Fruit fly (Drosophila melanogaster) whole organism, wandering third instar larva: ENCODE data around the gene CG13474.
A peak's percentile ranks its signal among the peaks of the same experiment; 100 is the strongest.

ENCODE experiments used
- Abd-B ChIP-seq: fragments of >200 bp; optimal IDR thresholded peaks from 2 replicates; lab custom pipeline; 2017; ENCODE audit warnings: missing biosample characterization, missing genetic modification characterization
- CG32264 ChIP-seq: fragments of 200-800 bp; sonication (Bioruptor generic); optimal IDR thresholded peaks from 2 replicates; lab custom pipeline; 2016; ENCODE audit warnings: missing biosample characterization, missing genetic modification characterization
- CG9705 ChIP-seq: fragments of 200-800 bp; sonication (Bioruptor generic); optimal IDR thresholded peaks from 2 replicates; lab custom pipeline; 2018; ENCODE audit warnings: missing biosample characterization, mild to moderate bottlenecking, missing genetic modification characterization
- CrebA ChIP-seq: fragments of 200-800 bp; sonication (Bioruptor generic); optimal IDR thresholded peaks from 2 replicates; lab custom pipeline; 2016; ENCODE audit warnings: missing biosample characterization, mild to moderate bottlenecking, missing genetic modification characterization, borderline replicate concordance
- Dfd ChIP-seq: fragments of >200 bp; optimal IDR thresholded peaks from 2 replicates; lab custom pipeline; 2017; ENCODE audit warnings: missing biosample characterization, missing genetic modification characterization
- Dif ChIP-seq: fragments of 200-275, 200-300 bp; sonication (Bioruptor generic); optimal IDR thresholded peaks from 2 replicates; lab custom pipeline; 2018; ENCODE audit warnings: missing biosample characterization, missing genetic modification characterization; ENCODE audit not compliant: partially characterized antibody
- GATAd ChIP-seq: sonication (Bioruptor generic); optimal IDR thresholded peaks from 2 replicates; lab custom pipeline; 2016; ENCODE audit warnings: missing biosample characterization, missing genetic modification characterization
- HLH106 ChIP-seq: fragments of 200-800 bp; optimal IDR thresholded peaks from 3 replicates; lab custom pipeline; 2019; ENCODE audit warnings: missing biosample characterization, mild to moderate bottlenecking, missing genetic modification characterization, moderate library complexity
- Hnf4 ChIP-seq: fragments of 200-800 bp; sonication (Bioruptor generic); optimal IDR thresholded peaks from 2 replicates; lab custom pipeline; 2016; ENCODE audit warnings: missing biosample characterization, mild to moderate bottlenecking, missing genetic modification characterization
- Hr78 ChIP-seq: fragments of >200 bp; optimal IDR thresholded peaks from 2 replicates; lab custom pipeline; 2017; ENCODE audit warnings: missing biosample characterization, missing genetic modification characterization
- Hr83 ChIP-seq: fragments of 200-300 bp; sonication (Bioruptor generic); optimal IDR thresholded peaks from 2 replicates; lab custom pipeline; 2016; ENCODE audit warnings: missing biosample characterization, mild to moderate bottlenecking, missing genetic modification characterization, moderate library complexity; ENCODE audit not compliant: poor library complexity, severe bottlenecking
- Jra ChIP-seq: sonication (Bioruptor generic); optimal IDR thresholded peaks from 2 replicates; lab custom pipeline; 2016; ENCODE audit warnings: missing biosample characterization, missing genetic modification characterization
- Mio ChIP-seq: sonication (Bioruptor generic); optimal IDR thresholded peaks from 2 replicates; lab custom pipeline; 2016; ENCODE audit warnings: missing biosample characterization, missing genetic modification characterization
- Myc ChIP-seq: fragments of >200 bp; optimal IDR thresholded peaks from 2 replicates; lab custom pipeline; 2017
- N ChIP-seq: fragments of >200 bp; optimal IDR thresholded peaks from 2 replicates; lab custom pipeline; 2018; ENCODE audit warnings: missing biosample characterization, missing external identifiers, missing genetic modification characterization
- OdsH ChIP-seq: fragments of 200-800 bp; sonication (Bioruptor generic); optimal IDR thresholded peaks from 2 replicates; lab custom pipeline; 2016; ENCODE audit warnings: missing biosample characterization, mild to moderate bottlenecking, missing genetic modification characterization
- Rel ChIP-seq, 2 experiments: fragments of 200-800 bp; sonication (Bioruptor generic) in 1 of 2; optimal IDR thresholded peaks; 2 replicates in 1 of 2; 3 replicates in 1 of 2; lab custom pipeline; 2016 to 2019; ENCODE audit warnings: mild to moderate bottlenecking in 2 of 2, missing biosample characterization in 2 of 2, missing genetic modification characterization in 2 of 2, moderate library complexity in 1 of 2
- Sp1 ChIP-seq: fragments of 200-800 bp; sonication (Bioruptor generic); optimal IDR thresholded peaks from 3 replicates; lab custom pipeline; 2019; ENCODE audit warnings: missing biosample characterization, mild to moderate bottlenecking, missing genetic modification characterization, moderate library complexity
- Vsx2 ChIP-seq: fragments of 200-300, 225-300 bp; sonication (Bioruptor generic); optimal IDR thresholded peaks from 2 replicates; lab custom pipeline; 2018; ENCODE audit warnings: missing biosample characterization, missing genetic modification characterization; ENCODE audit not compliant: partially characterized antibody
- br ChIP-seq: fragments of 200-800 bp; sonication (Bioruptor generic); optimal IDR thresholded peaks from 2 replicates; lab custom pipeline; 2016; ENCODE audit warnings: missing biosample characterization, missing genetic modification characterization
- brk ChIP-seq: fragments of 200-800 bp; sonication (Bioruptor generic); optimal IDR thresholded peaks from 2 replicates; lab custom pipeline; 2016; ENCODE audit warnings: missing biosample characterization, mild to moderate bottlenecking, missing genetic modification characterization
- dl ChIP-seq, 2 experiments: fragments of 175-275, 200-275 bp in 1 of 2; fragments of 200-275 bp in 1 of 2; sonication (Bioruptor generic); optimal IDR thresholded peaks; lab custom pipeline; 2018; ENCODE audit warnings: mild to moderate bottlenecking in 2 of 2, missing biosample characterization in 2 of 2, missing genetic modification characterization in 2 of 2, moderate library complexity in 2 of 2; ENCODE audit not compliant: partially characterized antibody in 2 of 2, insufficient read depth in 1 of 2
- dmrt93B ChIP-seq: fragments of 200-800 bp; sonication (Bioruptor generic); optimal IDR thresholded peaks from 2 replicates; lab custom pipeline; 2018; ENCODE audit warnings: missing biosample characterization, mild to moderate bottlenecking, missing genetic modification characterization
- dsf ChIP-seq: sonication (Bioruptor generic); optimal IDR thresholded peaks from 2 replicates; lab custom pipeline; 2016; ENCODE audit warnings: missing biosample characterization, missing genetic modification characterization, borderline replicate concordance
- ey ChIP-seq: fragments of 200-800 bp; sonication (Bioruptor generic); optimal IDR thresholded peaks from 2 replicates; lab custom pipeline; 2016; ENCODE audit warnings: missing biosample characterization, missing genetic modification characterization
- foxo ChIP-seq, 2 experiments: fragments of 200-800 bp; sonication (Bioruptor generic); optimal IDR thresholded peaks; 2 replicates in 1 of 2; 3 replicates in 1 of 2; lab custom pipeline; 2016 to 2017; ENCODE audit warnings: missing biosample characterization in 2 of 2, missing genetic modification characterization in 2 of 2
- fru ChIP-seq: fragments of 200-800 bp; sonication (Bioruptor generic); optimal IDR thresholded peaks from 3 replicates; lab custom pipeline; 2016; ENCODE audit warnings: missing biosample characterization, mild to moderate bottlenecking, missing genetic modification characterization
- h ChIP-seq: fragments of 200-800 bp; sonication (Bioruptor generic); optimal IDR thresholded peaks from 3 replicates; lab custom pipeline; 2016; ENCODE audit warnings: missing biosample characterization, mild to moderate bottlenecking, missing genetic modification characterization
- jim ChIP-seq: fragments of 175-275, 200-325 bp; sonication (Bioruptor generic); optimal IDR thresholded peaks from 2 replicates; lab custom pipeline; 2016; ENCODE audit warnings: missing biosample characterization, mild to moderate bottlenecking, missing genetic modification characterization
- lola ChIP-seq: fragments of >200 bp; optimal IDR thresholded peaks from 2 replicates; lab custom pipeline; 2017; ENCODE audit warnings: missing biosample characterization, missing genetic modification characterization
- pan ChIP-seq: fragments of >200 bp; optimal IDR thresholded peaks from 2 replicates; lab custom pipeline; 2017
- psq ChIP-seq: fragments of 200-800 bp; sonication (Bioruptor generic); optimal IDR thresholded peaks from 3 replicates; lab custom pipeline; 2017; ENCODE audit warnings: missing biosample characterization, mild to moderate bottlenecking, missing genetic modification characterization, moderate library complexity
- rgr ChIP-seq: fragments of 200-800 bp; sonication (Bioruptor generic); optimal IDR thresholded peaks from 3 replicates; lab custom pipeline; 2016; ENCODE audit warnings: missing biosample characterization, mild to moderate bottlenecking, missing genetic modification characterization
- sage ChIP-seq: fragments of 200-800 bp; sonication (Bioruptor generic); optimal IDR thresholded peaks from 2 replicates; lab custom pipeline; 2016; ENCODE audit warnings: missing biosample characterization, mild to moderate bottlenecking, missing genetic modification characterization
- sv ChIP-seq: fragments of 200-800 bp; sonication (Bioruptor generic); optimal IDR thresholded peaks from 3 replicates; lab custom pipeline; 2016; ENCODE audit warnings: missing biosample characterization, missing genetic modification characterization
- tai ChIP-seq: sonication (Bioruptor generic); optimal IDR thresholded peaks from 2 replicates; lab custom pipeline; 2016; ENCODE audit warnings: missing biosample characterization, missing genetic modification characterization
- usp ChIP-seq: fragments of >200 bp; optimal IDR thresholded peaks from 2 replicates; lab custom pipeline; 2017; ENCODE audit warnings: missing biosample characterization, missing genetic modification characterization
- woc ChIP-seq: sonication (Bioruptor generic); optimal IDR thresholded peaks from 2 replicates; lab custom pipeline; 2016; ENCODE audit warnings: missing biosample characterization, mild to moderate bottlenecking, missing genetic modification characterization

Gene CG13474

DNA sequence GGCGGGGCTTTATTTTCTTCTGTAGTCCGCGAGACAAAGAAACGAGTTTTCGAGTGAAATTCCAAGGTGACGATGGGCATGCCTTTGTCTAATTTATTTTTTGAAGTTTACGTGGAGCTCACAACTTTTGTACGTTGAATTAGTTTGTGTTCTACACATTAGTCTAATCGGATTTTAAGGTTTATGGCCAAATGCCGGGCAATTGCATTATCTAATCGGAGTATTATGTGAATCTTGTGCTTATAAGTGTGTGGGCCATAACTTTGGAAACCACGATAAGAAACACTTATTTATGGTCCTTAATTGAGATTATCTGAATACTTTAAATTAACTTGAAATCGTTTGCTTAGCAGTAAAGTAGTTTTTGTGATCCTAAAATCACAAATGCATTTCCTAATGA is 15.9 kb upstream of the CG13474 start:
- TF ChIP-seq Dfd (GFP tag; lab: Kevin White, UChicago), result no peak
- TF ChIP-seq HLH106 (tag; lab: Kevin White, UChicago), result no peak
- no peak for TF ChIP-seq Rel (GFP tag; optimal IDR thresholded peaks at IDR 0.05; lab: Kevin White, UChicago)
- TF ChIP-seq Rel (tag; optimal IDR thresholded peaks at IDR 0.05; lab: Kevin White, UChicago), result no peak
- no peak for TF ChIP-seq Dif (GFP tag; lab: Kevin White, UChicago)
- TF ChIP-seq Hr78 (GFP tag; lab: Kevin White, UChicago), result no peak
- TF ChIP-seq Abd-B (GFP tag; lab: Kevin White, UChicago), result no peak
- no peak for TF ChIP-seq jim (GFP tag; lab: Kevin White, UChicago)
- no peak for TF ChIP-seq Hr83 (GFP tag; lab: Kevin White, UChicago)

DNA sequence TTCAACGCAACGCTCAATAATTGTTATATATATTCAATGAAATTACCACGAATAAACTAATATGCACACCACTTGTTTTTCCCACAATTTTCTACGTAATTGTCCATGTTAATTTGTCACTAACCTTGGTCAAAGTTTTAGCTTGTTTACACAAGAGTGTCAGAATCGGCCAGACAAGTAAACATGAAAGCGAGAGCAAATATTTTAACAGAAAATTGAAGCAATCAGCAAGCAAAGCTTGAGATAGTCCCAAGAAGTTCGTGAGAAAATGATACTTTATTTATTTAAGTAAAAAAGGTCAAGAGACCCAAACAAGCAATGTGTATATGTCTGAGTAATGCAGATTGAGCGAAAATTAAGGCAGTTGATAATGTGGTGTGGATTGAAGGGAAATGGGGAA is 11.1 kb upstream of the CG13474 start:
- TF ChIP-seq tai (GFP tag; lab: Kevin White, UChicago) (peak; percentile 70), CG32264 (GFP tag; lab: Kevin White, UChicago) (peak; percentile 42), Hnf4 (peak; percentile 76), rgr (GFP tag; lab: Kevin White, UChicago) (peak; percentile 64), br (GFP tag; lab: Kevin White, UChicago) (peak; percentile 39), GATAd (GFP tag; lab: Kevin White, UChicago) (peak; percentile 24), Vsx2 (GFP tag; lab: Kevin White, UChicago) (no peak), Myc (lab: Kevin White, UChicago) (no peak), h (GFP tag; lab: Kevin White, UChicago) (peak; percentile 54), Abd-B (GFP tag; lab: Kevin White, UChicago) (no peak), sv (GFP tag; lab: Kevin White, UChicago) (no peak), pan (lab: Kevin White, UChicago) (no peak), Hr78 (GFP tag; lab: Kevin White, UChicago) (no peak), foxo (GFP tag; optimal IDR thresholded peaks at IDR 0.05; lab: Kevin White, UChicago) (peak in 1 of 2 experiments; percentile 41), lola (GFP tag; lab: Kevin White, UChicago) (no peak), HLH106 (tag; lab: Kevin White, UChicago) (no peak), fru (GFP tag; lab: Kevin White, UChicago) (peak; percentile 45), Jra (GFP tag; lab: Kevin White, UChicago) (no peak), Dfd (GFP tag; lab: Kevin White, UChicago) (no peak), psq (GFP tag; lab: Kevin White, UChicago) (peak; percentile 31), jim (GFP tag; lab: Kevin White, UChicago) (peak; percentile 37), N (GFP tag; lab: Kevin White, UChicago) (no peak), Sp1 (GFP tag; lab: Kevin White, UChicago) (no peak), Rel (GFP tag; optimal IDR thresholded peaks at IDR 0.05; lab: Kevin White, UChicago) (no peak), Rel (tag; optimal IDR thresholded peaks at IDR 0.05; lab: Kevin White, UChicago) (no peak), Dif (GFP tag; lab: Kevin White, UChicago) (no peak), CG9705 (GFP tag; lab: Kevin White, UChicago) (no peak), usp (no peak), dsf (GFP tag; lab: Kevin White, UChicago) (no peak), OdsH (peak; percentile 38), Hr83 (GFP tag; lab: Kevin White, UChicago) (peak; percentile 73), brk (GFP tag; lab: Kevin White, UChicago) (peak; percentile 7), sage (no peak), dl (GFP tag; optimal IDR thresholded peaks at IDR 0.05; lab: Kevin White, UChicago; ENCODE audit: insufficient read depth in 1 of 2, partially characterized antibody in 2 of 2) (no peak), ey (peak; percentile 47), dmrt93B (no peak), Mio (GFP tag; lab: Kevin White, UChicago) (no peak), woc (no peak), CrebA (GFP tag; lab: Kevin White, UChicago) (no peak)
